Fruit fly (Drosophila melanogaster) whole organism, embryonic: ENCODE measurements around the gene CG2256.
A peak's percentile ranks its signal among the peaks of the same experiment; 100 is the strongest.

Experiments used
- Abd-B ChIP-seq: fragments of 200-800 bp; sonication (Bioruptor generic); optimal IDR thresholded peaks from 2 replicates; lab custom pipeline; 2018; ENCODE audit warnings: missing biosample characterization, mild to moderate bottlenecking, missing genetic modification characterization, moderate library complexity
- Atf3 ChIP-seq: fragments of 200-800 bp; sonication (Bioruptor generic); optimal IDR thresholded peaks from 3 replicates; lab custom pipeline; 2016; ENCODE audit warnings: missing biosample characterization, missing genetic modification characterization
- B-H2 ChIP-seq: fragments of 200-800 bp; sonication (Bioruptor generic); optimal IDR thresholded peaks from 2 replicates; lab custom pipeline; 2018; ENCODE audit warnings: missing biosample characterization, mild to moderate bottlenecking, missing genetic modification characterization
- BEAF-32 ChIP-seq: fragments of 200-800 bp; sonication (Bioruptor generic); optimal IDR thresholded peaks from 3 replicates; lab custom pipeline; 2017; ENCODE audit warnings: missing biosample characterization, missing genetic modification characterization, mild to moderate bottlenecking, moderate library complexity, missing genetic modification reagents
- BtbVII ChIP-seq: fragments of 200-800 bp; sonication (Bioruptor generic); optimal IDR thresholded peaks from 3 replicates; lab custom pipeline; 2017; ENCODE audit warnings: missing biosample characterization, mild to moderate bottlenecking, missing genetic modification characterization
- CG11085 ChIP-seq: fragments of 200-800 bp; sonication (Bioruptor generic); IDR thresholded peaks from 2 replicates; pipeline ENCODE4 v1.3.6; 2022; ENCODE audit warnings: missing biosample characterization, missing genetic modification characterization
- CG13775 ChIP-seq: fragments of 200-800 bp; sonication (Bioruptor generic); optimal IDR thresholded peaks from 3 replicates; lab custom pipeline; 2017; ENCODE audit warnings: missing biosample characterization, mild to moderate bottlenecking, missing genetic modification characterization
- CG15073 ChIP-seq: fragments of 200-800 bp; sonication (Bioruptor generic); optimal IDR thresholded peaks from 2 replicates; lab custom pipeline; 2016; ENCODE audit warnings: missing biosample characterization, missing genetic modification characterization
- CG16815 ChIP-seq: fragments of 200-800 bp; sonication (Bioruptor generic); optimal IDR thresholded peaks from 3 replicates; lab custom pipeline; 2017; ENCODE audit warnings: missing biosample characterization, mild to moderate bottlenecking, missing genetic modification characterization
- CG32532 ChIP-seq: fragments of 200-800 bp; sonication (Bioruptor generic); IDR thresholded peaks from 2 replicates; pipeline ENCODE4 v1.3.6; 2022; ENCODE audit warnings: missing biosample characterization, missing genetic modification characterization
- CG34422 ChIP-seq: fragments of 200-800 bp; sonication (Bioruptor generic); IDR thresholded peaks from 3 replicates; pipeline ENCODE4 v1.3.6; 2022; ENCODE audit warnings: missing biosample characterization, missing genetic modification characterization
- CG3726 ChIP-seq: fragments of 200-800 bp; sonication (Bioruptor generic); IDR thresholded peaks from 3 replicates; pipeline ENCODE4, ENCODE4 v1.3.6; 2022; ENCODE audit warnings: missing biosample characterization, missing genetic modification characterization
- CG4360 ChIP-seq: fragments of 200-800 bp; sonication (Bioruptor generic); IDR thresholded peaks from 2 replicates; pipeline ENCODE4 v1.3.6; 2022; ENCODE audit warnings: missing biosample characterization, missing genetic modification characterization
- CG5953 ChIP-seq: fragments of 200-800 bp; sonication (Bioruptor generic); IDR thresholded peaks from 2 replicates; pipeline ENCODE4 v1.3.6; 2022; ENCODE audit warnings: missing biosample characterization, missing genetic modification characterization
- CG6254 ChIP-seq: fragments of 200-800 bp; sonication (Bioruptor generic); optimal IDR thresholded peaks from 3 replicates; lab custom pipeline; 2017; ENCODE audit warnings: mild to moderate bottlenecking, missing biosample characterization, missing genetic modification reagents, missing genetic modification characterization
- CG7556 ChIP-seq: fragments of 200-800 bp; sonication (Bioruptor generic); optimal IDR thresholded peaks from 2 replicates; lab custom pipeline; 2017; ENCODE audit warnings: missing biosample characterization, mild to moderate bottlenecking, missing genetic modification characterization
- CG7745 ChIP-seq: fragments of 200-800 bp; sonication (Bioruptor generic); optimal IDR thresholded peaks from 2 replicates; lab custom pipeline; 2018; ENCODE audit warnings: missing biosample characterization, mild to moderate bottlenecking, missing genetic modification characterization, moderate library complexity
- D ChIP-seq, 2 experiments: fragments of 200-800 bp in 1 of 2; fragments of >200 bp in 1 of 2; sonication (Bioruptor generic) in 1 of 2; optimal IDR thresholded peaks; 2 replicates in 1 of 2; 3 replicates in 1 of 2; lab custom pipeline; 2017; ENCODE audit warnings: mild to moderate bottlenecking in 1 of 2, missing biosample characterization in 1 of 2, missing genetic modification characterization in 1 of 2, missing genetic modification reagents in 1 of 2
- D19A ChIP-seq: fragments of 200-800 bp; optimal IDR thresholded peaks from 3 replicates; lab custom pipeline; 2019; ENCODE audit warnings: missing biosample characterization, mild to moderate bottlenecking, missing genetic modification characterization, moderate library complexity
- Deaf1 ChIP-seq: fragments of 200-800 bp; optimal IDR thresholded peaks from 3 replicates; lab custom pipeline; 2019; ENCODE audit warnings: missing biosample characterization, mild to moderate bottlenecking, missing genetic modification characterization, moderate library complexity
- Dfd ChIP-seq, 2 experiments: fragments of >200 bp; optimal IDR thresholded peaks; 2 replicates each; lab custom pipeline; 2017; ENCODE audit warnings: missing biosample characterization in 2 of 2, missing genetic modification characterization in 2 of 2
- Dp ChIP-seq: fragments of 200-800 bp; sonication (Bioruptor generic); optimal IDR thresholded peaks from 2 replicates; lab custom pipeline; 2018; ENCODE audit warnings: missing biosample characterization, mild to moderate bottlenecking, missing genetic modification characterization, moderate library complexity
- Fer2 ChIP-seq: fragments of 200-800 bp; sonication (Bioruptor generic); optimal IDR thresholded peaks from 2 replicates; lab custom pipeline; 2018; ENCODE audit warnings: missing biosample characterization, mild to moderate bottlenecking, missing genetic modification characterization, moderate library complexity
- GATAe ChIP-seq: fragments of 200-800 bp; sonication (Bioruptor generic); conservative IDR thresholded peaks from 2 replicates; pipeline ENCODE4 v1.3.6; 2022; ENCODE audit warnings: missing biosample characterization, missing genetic modification characterization
- Gsc ChIP-seq: fragments of 200-800 bp; sonication (Bioruptor generic); IDR thresholded peaks from 2 replicates; pipeline ENCODE4 v1.3.6; 2022; ENCODE audit warnings: missing biosample characterization, missing genetic modification characterization
- HLHmδ ChIP-seq: fragments of 200-800 bp; sonication (Bioruptor generic); optimal IDR thresholded peaks from 2 replicates; lab custom pipeline; 2018; ENCODE audit warnings: missing biosample characterization, mild to moderate bottlenecking, missing genetic modification characterization, moderate library complexity
- Hand ChIP-seq: fragments of 200-800 bp; sonication (Bioruptor generic); optimal IDR thresholded peaks from 2 replicates; lab custom pipeline; 2017; ENCODE audit warnings: mild to moderate bottlenecking, missing biosample characterization, missing genetic modification reagents, missing genetic modification characterization
- NC2β ChIP-seq: fragments of 200-800 bp; sonication (Bioruptor generic); optimal IDR thresholded peaks from 2 replicates; lab custom pipeline; 2016; ENCODE audit warnings: missing biosample characterization, missing genetic modification characterization
- Oaz ChIP-seq: fragments of 200-800 bp; sonication (Bioruptor generic); IDR thresholded peaks from 2 replicates; pipeline ENCODE4 v1.3.6; 2022; ENCODE audit warnings: missing biosample characterization, missing genetic modification characterization
- cas ChIP-seq: fragments of 200-800 bp; sonication (Bioruptor generic); IDR thresholded peaks from 2 replicates; pipeline ENCODE4 v1.3.6; 2022; ENCODE audit warnings: missing biosample characterization, missing genetic modification characterization
- chm ChIP-seq: fragments of 200-800 bp; sonication (Bioruptor generic); IDR thresholded peaks from 2 replicates; pipeline ENCODE4 v1.3.6; 2022; ENCODE audit warnings: missing biosample characterization, missing genetic modification characterization
- dmrt99B ChIP-seq: fragments of 200-800 bp; sonication (Bioruptor generic); optimal IDR thresholded peaks from 2 replicates; lab custom pipeline; 2018; ENCODE audit warnings: missing biosample characterization, mild to moderate bottlenecking, missing genetic modification characterization, moderate library complexity
- exex ChIP-seq: fragments of 200-800 bp; sonication (Bioruptor generic); optimal IDR thresholded peaks from 4 replicates; lab custom pipeline; 2018; ENCODE audit warnings: missing biosample characterization, mild to moderate bottlenecking, missing genetic modification characterization, moderate library complexity
- eyg ChIP-seq: fragments of 200-800 bp; sonication (Bioruptor generic); optimal IDR thresholded peaks from 3 replicates; lab custom pipeline; 2016; ENCODE audit warnings: missing biosample characterization, missing genetic modification characterization
- hbn ChIP-seq: fragments of 200-800 bp; sonication (Bioruptor generic); IDR thresholded peaks from 2 replicates; pipeline ENCODE4 v1.3.6; 2022; ENCODE audit warnings: missing biosample characterization, missing genetic modification characterization; ENCODE audit not compliant: partially characterized antibody
- jing ChIP-seq: fragments of 200-800 bp; sonication (Bioruptor generic); optimal IDR thresholded peaks from 2 replicates; lab custom pipeline; 2018; ENCODE audit warnings: missing biosample characterization, mild to moderate bottlenecking, missing genetic modification characterization
- kah ChIP-seq: fragments of 200-800 bp; sonication (Bioruptor generic); optimal IDR thresholded peaks from 2 replicates; lab custom pipeline; 2018; ENCODE audit warnings: missing biosample characterization, mild to moderate bottlenecking, missing genetic modification characterization
- klu ChIP-seq: fragments of 200-800 bp; sonication (Bioruptor generic); IDR thresholded peaks from 2 replicates; pipeline ENCODE4 v1.3.6; 2022; ENCODE audit warnings: missing biosample characterization, missing genetic modification characterization
- lmd ChIP-seq: fragments of 200-800 bp; sonication (Bioruptor generic); IDR thresholded peaks from 2 replicates; pipeline ENCODE4 v1.3.6; 2022; ENCODE audit warnings: missing biosample characterization, missing genetic modification characterization
- maf-S ChIP-seq: fragments of 200-800 bp; sonication (Bioruptor generic); optimal IDR thresholded peaks from 2 replicates; lab custom pipeline; 2016; ENCODE audit warnings: missing biosample characterization, missing genetic modification characterization
- nom ChIP-seq: fragments of 200-800 bp; sonication (Bioruptor generic); optimal IDR thresholded peaks from 2 replicates; lab custom pipeline; 2017; ENCODE audit warnings: missing biosample characterization, missing genetic modification characterization, mild to moderate bottlenecking, moderate library complexity, missing genetic modification reagents
- pita ChIP-seq: fragments of 200-800 bp; sonication (Bioruptor generic); optimal IDR thresholded peaks from 2 replicates; lab custom pipeline; 2017; ENCODE audit warnings: missing biosample characterization, mild to moderate bottlenecking, missing genetic modification characterization
- sob ChIP-seq: fragments of 200-800 bp; sonication (Bioruptor generic); IDR thresholded peaks from 2 replicates; pipeline ENCODE4 v1.3.6; 2022; ENCODE audit warnings: missing biosample characterization, missing genetic modification characterization
- stc ChIP-seq: fragments of 200-800 bp; sonication (Bioruptor generic); IDR thresholded peaks from 2 replicates; pipeline ENCODE4 v1.3.6; 2022; ENCODE audit warnings: missing biosample characterization, missing genetic modification characterization
- tin ChIP-seq: fragments of 200-800 bp; sonication (Bioruptor generic); optimal IDR thresholded peaks from 3 replicates; lab custom pipeline; 2016; ENCODE audit warnings: missing biosample characterization, missing genetic modification characterization
- tx ChIP-seq: fragments of 200-800 bp; sonication (Bioruptor generic); optimal IDR thresholded peaks from 2 replicates; lab custom pipeline; 2016; ENCODE audit warnings: missing biosample characterization, missing genetic modification characterization
- usp ChIP-seq: fragments of >200 bp; optimal IDR thresholded peaks from 2 replicates; lab custom pipeline; 2017; ENCODE audit warnings: missing biosample characterization, missing genetic modification characterization
- z ChIP-seq: fragments of 200-800 bp; sonication (Bioruptor generic); IDR thresholded peaks from 3 replicates; pipeline ENCODE4 v1.3.6; 2022; ENCODE audit warnings: missing biosample characterization, missing genetic modification characterization

Gene CG2256

dm6 chrX:8062180-8062480 is 24.9 kb downstream of the CG2256 start:
- TF ChIP-seq BtbVII: no peak
- TF ChIP-seq Gsc (GFP tag; lab: Robert Waterston, UW): no peak
- no peak for TF ChIP-seq Abd-B (GFP tag; lab: Kevin White, UChicago)
- TF ChIP-seq eyg: no peak
- TF ChIP-seq Dfd (GFP tag; optimal IDR thresholded peaks at IDR 0.05; lab: Kevin White, UChicago): no peak
- TF ChIP-seq stc (GFP tag; lab: Robert Waterston, UW): peak; percentile 5; the same call in 1 of the 2 replicates
- 0 out of 2 replicates have a peak, but pooled peaks have one; percentile 8 for TF ChIP-seq chm
- peak; percentile 70; the same call in 2 of the 3 replicates for TF ChIP-seq z (GFP tag; lab: Robert Waterston, UW)
- no peak for TF ChIP-seq nom

dm6 chrX:8061392-8062179 is 25.4 kb downstream of the CG2256 start, which contains the start of gene mys:
mys (plus strand) TSS chrX:8061645.
- TF ChIP-seq D (optimal IDR thresholded peaks at IDR 0.05; lab: Kevin White, UChicago) (no peak), D (GFP tag; optimal IDR thresholded peaks at IDR 0.05; lab: Kevin White, UChicago) (no peak), maf-S (peak; percentile 80), Deaf1 (no peak), CG7745 (no peak), exex (tag; lab: Kevin White, UChicago) (peak; percentile 4), BEAF-32 (GFP tag; lab: Kevin White, UChicago) (peak; percentile 99), Atf3 (GFP tag; lab: Kevin White, UChicago) (peak; percentile 43), CG34422 (peak; percentile 71; the same call in 2 of the 3 replicates), cas (GFP tag; lab: Robert Waterston, UW) (peak; percentile 65), CG15073 (GFP tag; lab: Kevin White, UChicago) (no peak), tx (GFP tag; lab: Kevin White, UChicago) (peak; percentile 37), sob (GFP tag; lab: Robert Waterston, UW) (peak; percentile 83), hbn (GFP tag; lab: Robert Waterston, UW) (peak; percentile 94), NC2β (GFP tag; lab: Kevin White, UChicago) (peak; percentile 75), CG4360 (GFP tag; lab: Robert Waterston, UW) (peak; percentile 15; the same call in 1 of the 2 replicates), Oaz (GFP tag; lab: Robert Waterston, UW) (no peak), CG13775 (no peak), pita (GFP tag; lab: Kevin White, UChicago) (peak; percentile 90), CG5953 (GFP tag; lab: Robert Waterston, UW) (no peak), jing (GFP tag; lab: Kevin White, UChicago) (no peak), CG11085 (peak; percentile 51; the same call in 1 of the 2 replicates), dmrt99B (no peak), tin (GFP tag; lab: Kevin White, UChicago) (peak; percentile 55), GATAe (no peak), CG16815 (peak; percentile 35), Dp (GFP tag; lab: Kevin White, UChicago) (peak; percentile 64), z (GFP tag; lab: Robert Waterston, UW) (peak; percentile 71; the same call in 2 of the 3 replicates), CG7556 (GFP tag; lab: Kevin White, UChicago) (peak; percentile 7), D19A (tag; lab: Kevin White, UChicago) (no peak), kah (GFP tag; lab: Kevin White, UChicago) (peak; percentile 54), lmd (peak; percentile 38; the same call in 1 of the 2 replicates), CG3726 (GFP tag; lab: Robert Waterston, UW) (no peak), usp (GFP tag; lab: Kevin White, UChicago) (no peak), CG6254 (GFP tag; lab: Kevin White, UChicago) (no peak), Hand (no peak), HLHmδ (peak; percentile 84), CG32532 (GFP tag; lab: Robert Waterston, UW) (peak; percentile 74), B-H2 (GFP tag; lab: Kevin White, UChicago) (peak; percentile 67), Fer2 (tag; lab: Kevin White, UChicago) (no peak), klu (peak; percentile 64; the same call in 1 of the 2 replicates)
